Worm (Caenorhabditis elegans): ENCODE data around the gene hpx-2.

The hpx-2 gene

DNA sequence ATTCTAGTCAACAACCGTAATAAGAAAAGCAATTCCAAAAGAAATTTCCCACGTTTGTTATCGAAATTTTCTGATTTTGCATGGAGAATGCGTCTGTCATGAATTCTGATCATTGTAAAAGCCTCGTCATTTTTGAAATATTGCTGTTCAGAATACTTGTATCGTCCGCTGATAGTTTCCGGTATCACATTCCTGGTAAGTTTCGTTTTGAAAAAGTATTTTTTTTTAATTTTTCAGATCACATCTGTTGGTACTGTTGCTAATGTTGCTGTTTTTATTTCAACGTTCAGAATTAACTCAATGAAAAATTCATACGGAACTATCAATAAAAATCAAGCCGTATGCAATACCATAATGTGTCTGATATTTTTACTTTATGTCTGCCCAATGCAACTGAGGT is 9.4 kb upstream of the hpx-2 start, which contains the start of gene srx-17:
Gene srx-17, plus strand, starts transcription at position 301 of the 400 bp plus-strand sequence.
- TF ChIP-seq ceh-82 (tag; optimal IDR thresholded peaks at IDR 0.05), result no peak
- no peak for TF ChIP-seq aly-2 (tag; optimal IDR thresholded peaks at IDR 0.05)
- TF ChIP-seq mml-1 (tag; optimal IDR thresholded peaks at IDR 0.05), result no peak
- no peak for TF ChIP-seq ceh-28 (tag; optimal IDR thresholded peaks at IDR 0.05)
- no peak for TF ChIP-seq nhr-237 (tag; optimal IDR thresholded peaks at IDR 0.05)
- no peak for TF ChIP-seq nhr-67 (tag; optimal IDR thresholded peaks at IDR 0.05)
- TF ChIP-seq nhr-76 (tag; optimal IDR thresholded peaks at IDR 0.05), result no peak
- no peak for TF ChIP-seq elt-1 (tag; optimal IDR thresholded peaks at IDR 0.05)
- TF ChIP-seq egl-5 (tag; optimal IDR thresholded peaks at IDR 0.05), result no peak
- no peak for TF ChIP-seq nhr-25 (tag; optimal IDR thresholded peaks at IDR 0.05)

DNA sequence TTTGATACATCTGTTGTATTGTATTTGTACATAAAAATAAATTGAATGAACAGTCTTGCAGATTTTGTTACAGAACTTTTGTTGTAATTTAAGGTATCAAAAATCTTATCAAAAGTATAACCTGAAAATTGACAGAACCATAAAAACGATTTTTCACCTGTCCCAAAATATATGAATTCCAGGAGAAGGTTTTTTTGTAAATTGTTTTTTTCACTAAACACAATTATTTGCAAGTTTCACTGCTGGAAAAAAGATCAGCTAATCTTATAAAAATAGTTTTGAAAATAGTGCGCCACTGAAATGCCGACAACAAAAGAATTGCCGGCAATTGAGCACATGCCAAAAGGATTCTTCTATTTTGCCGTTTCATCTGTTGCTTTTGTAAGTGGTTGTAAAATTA is 7.1 kb upstream of the hpx-2 start, which contains the start of gene srx-130:
Gene srx-130, plus strand, starts transcription at position 301 of the 400 bp plus-strand sequence.
- TF ChIP-seq skn-1 (tag; optimal IDR thresholded peaks at IDR 0.05) (no peak), mdl-1 (tag; optimal IDR thresholded peaks at IDR 0.05) (no peak), ceh-82 (tag; optimal IDR thresholded peaks at IDR 0.05) (no peak), jun-1 (tag; optimal IDR thresholded peaks at IDR 0.05) (no peak), fos-1 (tag; optimal IDR thresholded peaks at IDR 0.05) (no peak), ceh-16 (tag; optimal IDR thresholded peaks at IDR 0.05) (no peak), hmg-11 (tag; optimal IDR thresholded peaks at IDR 0.05) (no peak), ZK546.5 (tag; optimal IDR thresholded peaks at IDR 0.05) (no peak), elt-3 (tag; optimal IDR thresholded peaks at IDR 0.05) (no peak), unc-62 (GFP tag; optimal IDR thresholded peaks at IDR 0.05) (no peak), mml-1 (tag; optimal IDR thresholded peaks at IDR 0.05) (no peak), elt-2 (tag; optimal IDR thresholded peaks at IDR 0.05) (no peak), nhr-11 (tag; optimal IDR thresholded peaks at IDR 0.05) (no peak), nhr-43 (tag; optimal IDR thresholded peaks at IDR 0.05; ENCODE audit: poor library complexity, severe bottlenecking) (no peak), elt-1 (tag; optimal IDR thresholded peaks at IDR 0.05) (no peak), nfya-1 (tag; optimal IDR thresholded peaks at IDR 0.05; ENCODE audit: insufficient read depth) (no peak), eor-1 (tag; optimal IDR thresholded peaks at IDR 0.05) (no peak), egl-27 (tag; optimal IDR thresholded peaks at IDR 0.05) (no peak)

DNA sequence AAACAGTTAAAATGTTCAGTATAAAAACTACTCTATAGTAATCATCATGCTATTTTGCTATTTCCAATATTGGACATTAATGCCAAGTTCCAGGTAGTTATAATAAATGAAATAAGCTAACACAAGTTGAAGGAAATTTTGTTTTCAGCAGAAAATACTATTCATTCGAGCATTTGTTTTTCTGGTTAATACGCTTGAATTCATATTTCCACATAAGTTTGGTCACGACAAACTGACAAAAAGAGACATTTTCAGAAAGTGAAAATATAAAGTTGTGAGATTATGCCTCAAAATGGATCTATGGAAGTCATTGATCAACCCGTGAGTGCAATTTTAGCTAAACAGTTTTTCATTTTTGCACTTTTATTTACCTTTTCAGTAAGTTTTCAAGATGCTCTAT is 5.1 kb upstream of the hpx-2 start, which contains the start of gene srx-131:
Gene srx-131, plus strand, starts transcription at position 301 of the 400 bp plus-strand sequence.
- TF ChIP-seq nfya-1 (tag; optimal IDR thresholded peaks at IDR 0.05; ENCODE audit: insufficient read depth), result no peak
- no peak for TF ChIP-seq ztf-11 (tag; optimal IDR thresholded peaks at IDR 0.05)
- TF ChIP-seq daf-12 (tag; optimal IDR thresholded peaks at IDR 0.05), result no peak
- no peak for TF ChIP-seq nhr-12 (tag; optimal IDR thresholded peaks at IDR 0.05)

DNA sequence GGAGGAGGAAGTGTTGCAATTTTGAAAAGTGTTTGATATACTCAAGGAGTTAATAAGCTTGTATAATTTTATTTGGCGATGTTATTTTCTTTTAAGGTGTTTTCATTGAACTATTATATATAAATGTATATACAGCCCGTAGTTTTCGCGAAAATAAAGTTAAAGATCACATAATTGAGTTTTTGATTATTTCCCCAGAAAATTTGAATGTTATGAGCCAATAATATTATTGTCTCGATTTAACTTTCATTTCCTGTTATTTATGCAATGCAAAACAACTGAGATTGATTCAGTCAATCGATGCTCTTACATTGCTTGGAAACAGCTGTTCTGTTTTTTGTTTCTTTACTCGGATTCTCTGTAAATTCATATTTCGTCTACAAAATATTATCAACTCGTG is 1.9 kb upstream of the hpx-2 start, which contains the start of gene srx-133:
Gene srx-133, plus strand, starts transcription at position 301 of the 400 bp plus-strand sequence.
- TF ChIP-seq eor-1 (tag; optimal IDR thresholded peaks at IDR 0.05), result no peak
- TF ChIP-seq ztf-4 (tag; optimal IDR thresholded peaks at IDR 0.05), result no peak
- no peak for TF ChIP-seq mdl-1 (tag; optimal IDR thresholded peaks at IDR 0.05)
- no peak for TF ChIP-seq elt-2 (tag; optimal IDR thresholded peaks at IDR 0.05)
- TF ChIP-seq nhr-43 (tag; optimal IDR thresholded peaks at IDR 0.05; ENCODE audit: poor library complexity, severe bottlenecking), result no peak
- TF ChIP-seq ceh-28 (tag; optimal IDR thresholded peaks at IDR 0.05), result no peak
- no peak for TF ChIP-seq tbx-2 (tag; optimal IDR thresholded peaks at IDR 0.05)
- TF ChIP-seq nhr-67 (tag; optimal IDR thresholded peaks at IDR 0.05), result no peak
- TF ChIP-seq ceh-9 (tag; optimal IDR thresholded peaks at IDR 0.05), result no peak
- TF ChIP-seq unc-62 (GFP tag; optimal IDR thresholded peaks at IDR 0.05), result no peak
- TF ChIP-seq snpc-4 (tag; optimal IDR thresholded peaks at IDR 0.05), result no peak
- no peak for TF ChIP-seq nfya-1 (tag; optimal IDR thresholded peaks at IDR 0.05; ENCODE audit: insufficient read depth)
- no peak for TF ChIP-seq elt-3 (tag; optimal IDR thresholded peaks at IDR 0.05)

DNA sequence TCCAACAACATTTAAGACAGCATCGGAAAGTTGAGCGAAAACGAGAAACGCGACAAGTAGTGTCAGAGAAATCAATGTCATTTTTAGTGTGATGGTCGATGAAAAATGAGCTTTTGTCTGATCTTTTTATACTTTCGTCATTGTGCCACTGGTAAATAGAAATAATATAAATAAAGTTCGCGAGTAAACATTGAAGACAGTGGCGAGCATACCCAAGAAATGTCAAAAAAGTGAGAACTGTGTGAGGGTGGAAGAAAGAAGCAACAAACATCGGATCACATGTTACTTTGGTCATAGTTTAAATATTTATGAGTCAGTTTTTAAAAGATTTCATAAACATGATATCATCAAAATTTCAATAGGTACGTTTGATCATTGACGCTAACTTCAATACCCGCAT is 4.0 kb downstream of the hpx-2 start, which contains the start of gene ttr-21:
Gene ttr-21, minus strand, starts transcription at position 100 of the 400 bp plus-strand sequence.
- TF ChIP-seq sea-2 (GFP tag; optimal IDR thresholded peaks at IDR 0.05) (no peak), zag-1 (tag; optimal IDR thresholded peaks at IDR 0.05) (no peak), pha-4 (tag; optimal IDR thresholded peaks at IDR 0.05) (peak; percentile 91)

All from whole organism, L3 larva.